Fruit fly (Drosophila melanogaster) whole organism, prepupa: ENCODE measurements around the gene Gfat2.
A peak's percentile ranks its signal among the peaks of the same experiment; 100 is the strongest.

Experiments
- Blimp-1 ChIP-seq: fragments of 200-800 bp; sonication (Bioruptor generic); optimal IDR thresholded peaks from 3 replicates; lab custom pipeline; 2017; ENCODE audit warnings: missing biosample characterization, missing genetic modification characterization, mild to moderate bottlenecking, moderate library complexity, missing genetic modification reagents
- CG10669 ChIP-seq: fragments of 200-800 bp; sonication (Bioruptor generic); optimal IDR thresholded peaks from 3 replicates; lab custom pipeline; 2018; ENCODE audit warnings: missing biosample characterization, mild to moderate bottlenecking, missing genetic modification characterization, moderate library complexity
- CG11294 ChIP-seq: fragments of 200-800 bp; sonication (Bioruptor generic); IDR thresholded peaks from 2 replicates; pipeline ENCODE4 v1.3.6; 2022; ENCODE audit warnings: missing biosample characterization, missing genetic modification characterization
- CG11762 ChIP-seq: fragments of 200-800 bp; sonication (Bioruptor generic); optimal IDR thresholded peaks from 3 replicates; lab custom pipeline; 2016; ENCODE audit warnings: missing biosample characterization, missing genetic modification characterization; ENCODE audit not compliant: insufficient read depth
- CG11902 ChIP-seq: fragments of 200-800 bp; sonication (Bioruptor generic); optimal IDR thresholded peaks from 3 replicates; lab custom pipeline; 2016; ENCODE audit warnings: missing biosample characterization, missing genetic modification characterization
- CG15336 ChIP-seq: fragments of 200-800 bp; sonication (Bioruptor generic); IDR thresholded peaks from 2 replicates; pipeline ENCODE4 v1.3.6; 2022; ENCODE audit warnings: missing biosample characterization, missing genetic modification characterization
- CG16779 ChIP-seq: fragments of 200-800 bp; sonication (Bioruptor generic); optimal IDR thresholded peaks from 3 replicates; lab custom pipeline; 2017; ENCODE audit warnings: missing biosample characterization, mild to moderate bottlenecking, missing genetic modification characterization
- CG3032 ChIP-seq: fragments of 200-800 bp; optimal IDR thresholded peaks from 2 replicates; lab custom pipeline; 2019; ENCODE audit warnings: missing biosample characterization, mild to moderate bottlenecking, missing genetic modification characterization, moderate library complexity
- CG31627 ChIP-seq: fragments of 200-800 bp; sonication (Bioruptor generic); optimal IDR thresholded peaks from 3 replicates; lab custom pipeline; 2016; ENCODE audit warnings: missing biosample characterization, missing genetic modification characterization
- CG32006 ChIP-seq: fragments of 200-800 bp; sonication (Bioruptor generic); optimal IDR thresholded peaks from 3 replicates; lab custom pipeline; 2017; ENCODE audit warnings: missing biosample characterization, mild to moderate bottlenecking, missing genetic modification characterization
- CG34406 ChIP-seq: fragments of 200-800 bp; sonication (Bioruptor generic); optimal IDR thresholded peaks from 3 replicates; lab custom pipeline; 2016; ENCODE audit warnings: missing biosample characterization, missing genetic modification characterization
- CG3919 ChIP-seq: fragments of 200-800 bp; sonication (Bioruptor generic); optimal IDR thresholded peaks from 3 replicates; lab custom pipeline; 2016; ENCODE audit warnings: missing biosample characterization, missing genetic modification characterization
- CG4318 ChIP-seq: fragments of 200-800 bp; sonication (Bioruptor generic); optimal IDR thresholded peaks from 3 replicates; lab custom pipeline; 2017; ENCODE audit warnings: missing biosample characterization, mild to moderate bottlenecking, missing genetic modification characterization
- CG6163 ChIP-seq: fragments of 200-800 bp; sonication (Bioruptor generic); IDR thresholded peaks from 3 replicates; pipeline ENCODE4 v1.3.6; 2022; ENCODE audit warnings: missing biosample characterization, missing genetic modification characterization
- CG6276 ChIP-seq: fragments of 200-800 bp; sonication (Bioruptor generic); optimal IDR thresholded peaks from 2 replicates; lab custom pipeline; 2017; ENCODE audit warnings: missing biosample characterization, mild to moderate bottlenecking, missing genetic modification characterization
- CG6792 ChIP-seq: fragments of 200-800 bp; sonication (Bioruptor generic); optimal IDR thresholded peaks from 3 replicates; lab custom pipeline; 2016; ENCODE audit warnings: missing biosample characterization, missing genetic modification characterization
- CG6808 ChIP-seq: fragments of 200-800 bp; sonication (Bioruptor generic); optimal IDR thresholded peaks from 3 replicates; lab custom pipeline; 2017; ENCODE audit warnings: missing biosample characterization, missing genetic modification characterization, mild to moderate bottlenecking, moderate library complexity, missing genetic modification reagents
- CG6854 ChIP-seq: fragments of 200-800 bp; sonication (Bioruptor generic); optimal IDR thresholded peaks from 2 replicates; lab custom pipeline; 2017; ENCODE audit warnings: missing biosample characterization, mild to moderate bottlenecking, missing genetic modification characterization
- CG8119 ChIP-seq: fragments of 200-800 bp; sonication (Bioruptor generic); IDR thresholded peaks from 3 replicates; pipeline ENCODE4 v1.3.6; 2022; ENCODE audit warnings: missing biosample characterization, missing genetic modification characterization
- CG8319 ChIP-seq: fragments of 200-800 bp; sonication (Bioruptor generic); optimal IDR thresholded peaks from 3 replicates; lab custom pipeline; 2016; ENCODE audit warnings: missing biosample characterization, missing genetic modification characterization
- CG8632 ChIP-seq: fragments of 200-800 bp; sonication (Bioruptor generic); optimal IDR thresholded peaks from 3 replicates; lab custom pipeline; 2016; ENCODE audit warnings: missing biosample characterization, missing genetic modification characterization
- CG9139 ChIP-seq: fragments of 200-800 bp; sonication (Bioruptor generic); optimal IDR thresholded peaks from 3 replicates; lab custom pipeline; 2017; ENCODE audit warnings: missing biosample characterization, mild to moderate bottlenecking, missing genetic modification characterization
- Eip75B ChIP-seq: fragments of 200-800 bp; sonication (Bioruptor generic); optimal IDR thresholded peaks from 3 replicates; lab custom pipeline; 2016; ENCODE audit warnings: missing biosample characterization, missing genetic modification characterization
- Eip93F ChIP-seq: fragments of 200-800 bp; sonication (Bioruptor generic); optimal IDR thresholded peaks from 2 replicates; lab custom pipeline; 2016; ENCODE audit warnings: missing biosample characterization, mild to moderate bottlenecking, missing genetic modification characterization
- Ets21C ChIP-seq: fragments of 200-800 bp; sonication (Bioruptor generic); optimal IDR thresholded peaks from 3 replicates; lab custom pipeline; 2016; ENCODE audit warnings: missing biosample characterization, missing genetic modification characterization
- Hr38 ChIP-seq: sonication (Bioruptor generic); optimal IDR thresholded peaks from 2 replicates; lab custom pipeline; 2016; ENCODE audit warnings: missing biosample characterization, missing genetic modification characterization
- Hr39 ChIP-seq: fragments of 200-800 bp; sonication (Bioruptor generic); optimal IDR thresholded peaks from 2 replicates; lab custom pipeline; 2016; ENCODE audit warnings: missing biosample characterization, missing genetic modification characterization
- Lpt ChIP-seq: fragments of 200-800 bp; sonication (Bioruptor generic); optimal IDR thresholded peaks from 3 replicates; lab custom pipeline; 2016; ENCODE audit warnings: missing biosample characterization, missing genetic modification characterization
- Met ChIP-seq: fragments of 200-800 bp; sonication (Bioruptor generic); optimal IDR thresholded peaks from 3 replicates; lab custom pipeline; 2016; ENCODE audit warnings: missing biosample characterization, missing genetic modification characterization
- OdsH ChIP-seq: fragments of 200-800 bp; sonication (Bioruptor generic); optimal IDR thresholded peaks from 3 replicates; lab custom pipeline; 2016; ENCODE audit warnings: missing biosample characterization, missing genetic modification characterization
- Sox102F ChIP-seq: fragments of 200-800 bp; sonication (Bioruptor generic); optimal IDR thresholded peaks from 2 replicates; lab custom pipeline; 2016; ENCODE audit warnings: missing biosample characterization, mild to moderate bottlenecking, missing genetic modification characterization
- Sox14 ChIP-seq: fragments of 200-800 bp; sonication (Bioruptor generic); optimal IDR thresholded peaks from 3 replicates; lab custom pipeline; 2016; ENCODE audit warnings: missing biosample characterization, missing genetic modification characterization
- Sox15 ChIP-seq: fragments of 200-800 bp; sonication (Bioruptor generic); optimal IDR thresholded peaks from 3 replicates; lab custom pipeline; 2016; ENCODE audit warnings: missing biosample characterization, missing genetic modification characterization
- achi ChIP-seq: fragments of 200-800 bp; sonication (Bioruptor generic); optimal IDR thresholded peaks from 3 replicates; lab custom pipeline; 2016; ENCODE audit warnings: missing biosample characterization, missing genetic modification characterization
- cyc ChIP-seq: fragments of 200-800 bp; sonication (Bioruptor generic); optimal IDR thresholded peaks from 3 replicates; lab custom pipeline; 2016; ENCODE audit warnings: missing biosample characterization, missing genetic modification characterization
- dac ChIP-seq: fragments of 200-800 bp; sonication (Bioruptor generic); optimal IDR thresholded peaks from 2 replicates; lab custom pipeline; 2017; ENCODE audit warnings: missing biosample characterization, mild to moderate bottlenecking, missing genetic modification characterization
- dsx ChIP-seq: fragments of 200-800 bp; optimal IDR thresholded peaks from 3 replicates; lab custom pipeline; 2019; ENCODE audit warnings: missing biosample characterization, mild to moderate bottlenecking, missing genetic modification characterization, moderate library complexity; ENCODE audit not compliant: poor library complexity, severe bottlenecking
- eg ChIP-seq: fragments of 200-800 bp; sonication (Bioruptor generic); IDR thresholded peaks from 3 replicates; pipeline ENCODE4 v1.3.6; 2022; ENCODE audit warnings: missing biosample characterization, missing genetic modification characterization
- fd59A ChIP-seq: fragments of 200-800 bp; sonication (Bioruptor generic); optimal IDR thresholded peaks from 2 replicates; lab custom pipeline; 2017; ENCODE audit warnings: missing biosample characterization, mild to moderate bottlenecking, missing genetic modification characterization, missing genetic modification reagents
- lz ChIP-seq: fragments of 200-800 bp; sonication (Bioruptor generic); optimal IDR thresholded peaks from 3 replicates; lab custom pipeline; 2016; ENCODE audit warnings: missing biosample characterization, missing genetic modification characterization
- net ChIP-seq: fragments of 200-800 bp; sonication (Bioruptor generic); optimal IDR thresholded peaks from 3 replicates; lab custom pipeline; 2016; ENCODE audit warnings: missing biosample characterization, missing genetic modification characterization
- pdm3 ChIP-seq: fragments of 200-800 bp; sonication (Bioruptor generic); optimal IDR thresholded peaks from 3 replicates; lab custom pipeline; 2016; ENCODE audit warnings: missing biosample characterization, missing genetic modification characterization
- salr ChIP-seq, 2 experiments: fragments of 200-800 bp; sonication (Bioruptor generic); optimal IDR thresholded peaks; 3 replicates each; lab custom pipeline; 2016 to 2018; ENCODE audit warnings: missing biosample characterization in 2 of 2, missing genetic modification characterization in 2 of 2, mild to moderate bottlenecking in 1 of 2
- spab ChIP-seq: fragments of 200-800 bp; sonication (Bioruptor generic); optimal IDR thresholded peaks from 2 replicates; lab custom pipeline; 2017; ENCODE audit warnings: missing biosample characterization, mild to moderate bottlenecking, missing genetic modification characterization, missing genetic modification reagents
- ss ChIP-seq, 2 experiments: fragments of 200-800 bp; sonication (Bioruptor generic); optimal IDR thresholded peaks; 2 replicates in 1 of 2; 3 replicates in 1 of 2; lab custom pipeline; 2017 to 2018; ENCODE audit warnings: mild to moderate bottlenecking in 2 of 2, missing biosample characterization in 2 of 2, missing genetic modification characterization in 2 of 2, moderate library complexity in 1 of 2
- svp ChIP-seq: fragments of 200-800 bp; sonication (Bioruptor generic); peaks from one replicate; lab custom pipeline; 2016; ENCODE audit warnings: missing biosample characterization, missing genetic modification characterization
- topi ChIP-seq: fragments of 200-800 bp; sonication (Bioruptor generic); optimal IDR thresholded peaks from 3 replicates; lab custom pipeline; 2016; ENCODE audit warnings: missing biosample characterization, missing genetic modification characterization
- vri ChIP-seq: fragments of 200-800 bp; sonication (Bioruptor generic); optimal IDR thresholded peaks from 3 replicates; lab custom pipeline; 2016; ENCODE audit warnings: missing biosample characterization, mild to moderate bottlenecking, missing genetic modification characterization

Gfat2 gene

dm6 chr3R:28340606-28340999 lies 1.0 kb upstream of the Gfat2 start (continued):
- no peak for TF ChIP-seq CG11902 (GFP tag; lab: Kevin White, UChicago)
- TF ChIP-seq CG6163 = no peak
- no peak for TF ChIP-seq CG3032
- no peak for TF ChIP-seq dsx (GFP tag; lab: Kevin White, UChicago)
- no peak for TF ChIP-seq vri (GFP tag; lab: Kevin White, UChicago)
- no peak for TF ChIP-seq Sox102F (GFP tag; lab: Kevin White, UChicago)
- peak; percentile 14 for TF ChIP-seq CG32006 (GFP tag; lab: Kevin White, UChicago)
- no peak for TF ChIP-seq CG4318 (GFP tag; lab: Kevin White, UChicago)
- no peak for TF ChIP-seq CG15336 (GFP tag; lab: Robert Waterston, UW)
- no peak for TF ChIP-seq spab

DNA sequence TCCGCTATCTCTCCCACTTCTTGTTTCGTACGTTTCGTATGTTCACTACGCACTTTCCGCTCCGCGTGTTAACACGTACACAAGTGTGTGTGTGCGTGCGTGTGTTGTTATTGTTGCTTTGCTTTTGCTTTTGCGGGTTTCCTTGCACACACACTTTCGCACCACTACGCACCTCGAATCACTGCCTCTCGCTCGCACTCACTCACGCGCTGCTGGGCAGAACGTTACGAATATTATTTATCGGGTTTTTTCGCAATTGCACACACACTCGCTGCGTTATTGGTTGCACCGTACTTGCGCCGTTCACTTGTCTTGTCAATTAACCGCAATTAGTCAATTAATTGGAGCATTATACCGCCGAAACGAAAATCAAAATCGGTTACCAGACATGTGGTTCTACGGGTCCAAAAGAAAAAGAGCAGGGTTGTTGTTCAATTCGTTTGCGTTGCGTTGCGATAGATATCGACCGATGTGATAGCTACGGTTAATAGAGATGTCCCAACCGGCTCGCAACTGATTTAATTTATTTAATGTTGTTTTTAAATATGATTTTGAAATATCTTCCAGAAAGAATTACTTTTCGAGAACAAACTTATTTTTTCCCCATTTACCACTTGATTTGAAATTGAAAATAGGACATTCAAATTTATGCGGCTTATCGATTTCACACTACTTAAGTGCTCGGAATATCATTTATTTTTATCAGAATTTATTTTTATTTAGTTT lies 3.4 kb downstream of the Gfat2 start, which contains the start of gene larp:
Gene larp (minus strand): TSS at position 395 of the 726 bp plus-strand sequence.
- TF ChIP-seq OdsH (GFP tag; lab: Kevin White, UChicago) (peak; percentile 55), net (GFP tag; lab: Kevin White, UChicago) (peak; percentile 2), CG6276 (GFP tag; lab: Kevin White, UChicago) (no peak), CG3032 (peak; percentile 42), CG32006 (GFP tag; lab: Kevin White, UChicago) (peak; percentile 49), Hr39 (GFP tag; lab: Kevin White, UChicago) (peak; percentile 64), achi (GFP tag; lab: Kevin White, UChicago) (peak; percentile 40), CG6808 (GFP tag; lab: Kevin White, UChicago) (no peak), CG11762 (GFP tag; lab: Kevin White, UChicago) (no peak), Eip75B (peak; percentile 37), Hr38 (GFP tag; lab: Kevin White, UChicago) (no peak), CG6792 (peak; percentile 25), dsx (GFP tag; lab: Kevin White, UChicago) (no peak), salr (GFP tag; optimal IDR thresholded peaks at IDR 0.05; lab: Kevin White, UChicago) (peak in 1 of 2 experiments; percentile 38), svp (GFP tag; lab: Kevin White, UChicago) (peak; percentile 80), Sox102F (GFP tag; lab: Kevin White, UChicago) (peak; percentile 14), CG3919 (no peak), CG16779 (tag; lab: Kevin White, UChicago) (no peak), Met (peak; percentile 58), CG6854 (no peak), CG10669 (GFP tag; lab: Kevin White, UChicago) (peak; percentile 27), CG8119 (GFP tag; lab: Robert Waterston, UW) (no peak), CG8632 (GFP tag; lab: Kevin White, UChicago) (no peak), lz (peak; percentile 66), cyc (peak; percentile 45), Sox14 (peak; percentile 55), CG9139 (GFP tag; lab: Kevin White, UChicago) (no peak), Sox15 (GFP tag; lab: Kevin White, UChicago) (peak; percentile 32), topi (peak; percentile 50), Ets21C (peak; percentile 65), eg (GFP tag; lab: Robert Waterston, UW) (peak; percentile 65), CG6163 (peak; percentile 50; the same call in 1 of the 3 replicates), Eip93F (GFP tag; lab: Kevin White, UChicago) (no peak), CG31627 (GFP tag; lab: Kevin White, UChicago) (peak; percentile 76), Blimp-1 (GFP tag; lab: Kevin White, UChicago) (no peak), CG34406 (GFP tag; lab: Kevin White, UChicago) (peak; percentile 36), CG11294 (GFP tag; lab: Robert Waterston, UW) (no peak; the same call in 1 of the 2 replicates), ss (GFP tag; optimal IDR thresholded peaks at IDR 0.05; lab: Kevin White, UChicago) (no peak), pdm3 (GFP tag; lab: Kevin White, UChicago) (peak; percentile 62), Lpt (GFP tag; lab: Kevin White, UChicago) (no peak), fd59A (GFP tag; lab: Kevin White, UChicago) (no peak), dac (GFP tag; lab: Kevin White, UChicago) (no peak), CG8319 (GFP tag; lab: Kevin White, UChicago) (peak; percentile 36)
